Worm (Caenorhabditis elegans) whole organism, late embryonic: Measurements from ENCODE around the gene B0303.14.

ENCODE experiments used
- dve-1 ChIP-seq: sonication (generic microtip); optimal IDR thresholded peaks from 2 replicates; lab custom pipeline; 2017; ENCODE audit warnings: antibody characterized with exemption, mild to moderate bottlenecking, missing genetic modification characterization, missing compliant biosample characterization
- elt-2 ChIP-seq: sonication (generic microtip); optimal IDR thresholded peaks from 2 replicates; lab custom pipeline; 2016; ENCODE audit warnings: missing genetic modification reagents, missing genetic modification characterization, missing compliant biosample characterization
- elt-4 ChIP-seq: sonication (generic microtip); optimal IDR thresholded peaks from 2 replicates; lab custom pipeline; 2016; ENCODE audit warnings: missing genetic modification characterization, missing compliant biosample characterization
- ets-4 ChIP-seq: sonication (generic microtip); optimal IDR thresholded peaks from 2 replicates; lab custom pipeline; 2016; ENCODE audit warnings: missing genetic modification characterization, missing compliant biosample characterization
- fkh-10 ChIP-seq: fragments of 150-350 bp; optimal IDR thresholded peaks from 2 replicates; lab custom pipeline; 2014; ENCODE audit warnings: missing biosample characterization, missing genetic modification reagents, missing genetic modification characterization
- nhr-232 ChIP-seq: sonication (generic microtip); optimal IDR thresholded peaks from 2 replicates; lab custom pipeline; 2016; ENCODE audit warnings: missing genetic modification characterization, missing compliant biosample characterization
- pqm-1 ChIP-seq: sonication (generic microtip); optimal IDR thresholded peaks from 2 replicates; lab custom pipeline; 2016; ENCODE audit warnings: missing genetic modification characterization, missing compliant biosample characterization
- rnt-1 ChIP-seq: sonication (generic microtip); optimal IDR thresholded peaks from 2 replicates; lab custom pipeline; 2016; ENCODE audit warnings: missing genetic modification characterization, missing compliant biosample characterization

DNA sequence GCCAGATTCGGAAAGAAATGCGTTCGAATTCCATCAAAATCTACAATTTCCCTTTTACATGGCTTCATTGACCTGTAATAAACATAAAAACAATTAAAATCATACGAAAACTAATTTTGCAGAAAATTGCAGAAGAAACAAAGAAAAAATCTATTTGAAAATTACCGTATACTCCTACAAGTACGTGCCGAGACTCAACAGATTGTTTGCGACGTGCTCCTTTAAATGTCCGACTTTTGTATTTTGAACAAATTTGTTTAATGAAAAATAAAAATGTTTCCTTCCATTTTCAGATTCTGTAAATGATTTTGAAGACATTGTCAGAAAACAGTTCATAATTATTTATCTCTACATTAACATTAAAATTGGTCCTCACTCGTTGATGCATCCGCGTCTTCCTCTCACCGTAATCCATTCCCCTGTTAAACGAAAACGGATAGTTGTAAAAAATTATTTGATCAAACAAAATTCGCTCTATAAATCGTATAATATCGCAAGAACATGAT is 41.0 kb downstream of the B0303.14 start, which contains the start of gene pgl-2:
- TF ChIP-seq rnt-1 (tag; lab: Kevin White, UChicago) (no peak), elt-2 (no peak), dve-1 (no peak), ets-4 (tag; lab: Kevin White, UChicago) (no peak), pqm-1 (tag; lab: Kevin White, UChicago) (no peak), elt-4 (tag; lab: Kevin White, UChicago) (no peak), nhr-232 (tag; lab: Kevin White, UChicago) (no peak), fkh-10 (GFP tag; lab: Kevin White, UChicago) (no peak)
